Worm (Caenorhabditis elegans) whole organism, midembryonic: ENCODE results near the gene fip-3.

Experiments
- cog-1 ChIP-seq: sonication (generic microtip); optimal IDR thresholded peaks from 2 replicates; lab custom pipeline; 2016; ENCODE audit warnings: missing genetic modification characterization, missing compliant biosample characterization
- flt-1 ChIP-seq: fragments of 200-800 bp; sonication (Bioruptor generic); IDR thresholded peaks from 2 replicates; pipeline ENCODE4 v1.3.6; 2022; ENCODE audit warnings: missing genetic modification characterization, missing compliant biosample characterization
- med-1 ChIP-seq: sonication (generic microtip); optimal IDR thresholded peaks from 2 replicates; lab custom pipeline; 2017; ENCODE audit warnings: missing genetic modification characterization, mild to moderate bottlenecking, missing compliant biosample characterization, antibody characterized with exemption, missing genetic modification reagents; ENCODE audit not compliant: insufficient read depth
- ref-1 ChIP-seq: fragments of 200-800 bp; sonication (Bioruptor generic); conservative IDR thresholded peaks from 2 replicates; pipeline ENCODE4 v1.3.6; 2022; ENCODE audit warnings: missing genetic modification reagents, missing genetic modification characterization, missing compliant biosample characterization

DNA sequence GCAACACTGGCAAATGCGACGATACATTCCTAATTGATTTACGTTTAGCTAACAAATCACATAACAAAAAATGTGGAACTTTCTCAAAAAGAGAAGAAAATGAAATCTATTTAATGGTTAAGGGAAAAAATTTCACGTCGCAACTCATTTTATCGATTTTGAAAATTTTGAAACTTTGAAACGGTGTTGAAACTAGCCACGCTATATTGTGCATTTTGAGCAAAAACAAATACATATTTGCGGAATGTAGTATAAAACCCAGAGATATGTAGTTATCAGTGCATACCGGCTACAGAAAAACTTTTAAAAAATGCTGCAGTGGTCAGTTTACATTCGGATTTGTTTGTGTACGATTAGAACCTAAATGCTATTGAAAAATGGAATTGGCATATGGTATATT lies 4.3 kb upstream of the fip-3 start, which contains the start of gene C06E1.7:
- TF ChIP-seq med-1: no peak
- TF ChIP-seq cog-1 (tag; lab: Kevin White, UChicago): no peak
- no peak for TF ChIP-seq flt-1 (GFP tag; lab: Robert Waterston, UW)
- TF ChIP-seq ref-1: no peak
